Worm (Caenorhabditis elegans): ENCODE measurements around the gene ZK643.2.

ZK643.2 gene

DNA sequence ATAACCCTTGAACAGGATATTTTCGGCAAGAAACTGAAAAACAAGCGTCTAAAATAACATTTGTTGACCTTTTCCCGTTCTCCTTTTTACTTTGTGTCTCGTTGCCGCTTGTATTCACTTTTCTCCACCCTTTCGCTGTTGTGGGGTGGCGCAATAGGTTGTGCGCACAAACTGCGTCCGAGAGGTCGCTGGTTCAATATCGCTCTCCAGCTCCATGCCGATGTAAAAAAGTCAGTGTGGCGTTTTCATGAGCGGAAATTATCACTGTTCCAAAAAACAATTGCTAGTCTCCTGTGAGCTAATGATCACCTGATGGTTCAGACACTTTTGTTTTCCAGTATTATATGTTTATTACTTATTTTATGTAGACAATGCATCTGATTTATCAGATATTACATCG lies 18.8 kb upstream of the ZK643.2 start:
- TF ChIP-seq dao-5 (tag; optimal IDR thresholded peaks at IDR 0.05) (peak; percentile 4), W03F9.2 (tag; optimal IDR thresholded peaks at IDR 0.05) (peak; percentile 31), him-1 (tag; optimal IDR thresholded peaks at IDR 0.05) (peak; percentile 92)

DNA sequence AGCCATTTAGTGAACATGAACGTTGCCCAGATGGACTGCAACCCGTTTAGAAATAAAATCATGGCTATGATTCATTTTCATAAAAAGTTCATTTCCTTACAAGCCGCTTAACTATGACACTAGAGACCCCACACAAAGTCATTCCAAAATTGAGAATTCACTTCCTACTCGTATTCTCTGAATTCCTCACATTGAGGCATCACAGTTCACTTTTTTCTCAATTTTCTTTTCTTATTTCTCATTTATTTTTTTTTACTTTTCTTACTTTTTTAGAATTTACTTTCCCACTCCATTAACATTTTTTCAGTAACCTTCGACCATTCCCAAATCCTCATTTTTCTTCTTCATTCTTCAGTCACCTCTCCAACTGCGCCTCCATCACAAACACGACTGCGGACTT lies 12.0 kb upstream of the ZK643.2 start, which contains the start of gene dhrr-1:
dhrr-1 (plus strand) TSS at position 301 of the 400 bp plus-strand sequence.
- TF ChIP-seq dao-5 (tag; optimal IDR thresholded peaks at IDR 0.05): no peak
- no peak for TF ChIP-seq W03F9.2 (tag; optimal IDR thresholded peaks at IDR 0.05)
- TF ChIP-seq him-1 (tag; optimal IDR thresholded peaks at IDR 0.05): no peak

DNA sequence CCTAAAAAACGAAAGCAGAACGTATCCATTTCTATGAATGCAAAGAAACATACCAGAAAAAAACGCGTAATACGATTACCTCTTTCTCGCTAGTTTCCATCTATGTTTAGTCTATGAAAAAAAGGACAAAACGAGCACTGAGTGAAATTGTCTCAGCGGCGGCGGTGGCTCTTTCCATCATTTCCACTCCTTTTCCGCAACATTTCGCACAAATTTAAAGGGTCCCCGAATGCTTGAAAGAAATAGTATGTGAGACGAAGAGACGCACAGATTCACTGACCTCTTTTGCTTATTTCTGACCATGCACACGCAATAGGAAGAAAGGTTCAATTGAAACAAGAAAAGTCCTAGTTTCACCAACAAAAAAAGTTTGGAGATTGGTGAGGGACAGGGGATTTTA lies 10.1 kb upstream of the ZK643.2 start:
- TF ChIP-seq dao-5 (tag; optimal IDR thresholded peaks at IDR 0.05): no peak
- TF ChIP-seq him-1 (tag; optimal IDR thresholded peaks at IDR 0.05): no peak
- no peak for TF ChIP-seq W03F9.2 (tag; optimal IDR thresholded peaks at IDR 0.05)

DNA sequence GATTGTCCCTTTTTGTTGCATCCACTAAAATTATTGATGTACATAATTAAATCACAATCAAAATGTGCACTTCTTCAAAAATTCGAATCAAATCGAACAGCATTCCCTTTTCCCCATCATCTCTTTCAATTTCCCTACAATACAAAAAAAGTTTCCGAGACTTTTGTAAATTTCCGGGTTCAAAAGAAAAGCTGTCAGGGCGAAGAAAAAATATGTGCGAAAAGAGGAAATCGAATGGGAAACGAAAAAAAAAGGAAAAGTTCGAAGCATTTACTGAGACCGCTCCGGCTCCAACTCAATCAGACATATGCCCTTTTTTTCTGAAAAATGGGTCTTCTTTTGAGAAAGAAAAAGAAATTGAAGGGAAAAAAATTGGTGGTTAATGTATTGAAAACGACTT lies 7.2 kb upstream of the ZK643.2 start:
- TF ChIP-seq W03F9.2 (tag; optimal IDR thresholded peaks at IDR 0.05) (no peak), dao-5 (tag; optimal IDR thresholded peaks at IDR 0.05) (no peak), him-1 (tag; optimal IDR thresholded peaks at IDR 0.05) (no peak)

DNA sequence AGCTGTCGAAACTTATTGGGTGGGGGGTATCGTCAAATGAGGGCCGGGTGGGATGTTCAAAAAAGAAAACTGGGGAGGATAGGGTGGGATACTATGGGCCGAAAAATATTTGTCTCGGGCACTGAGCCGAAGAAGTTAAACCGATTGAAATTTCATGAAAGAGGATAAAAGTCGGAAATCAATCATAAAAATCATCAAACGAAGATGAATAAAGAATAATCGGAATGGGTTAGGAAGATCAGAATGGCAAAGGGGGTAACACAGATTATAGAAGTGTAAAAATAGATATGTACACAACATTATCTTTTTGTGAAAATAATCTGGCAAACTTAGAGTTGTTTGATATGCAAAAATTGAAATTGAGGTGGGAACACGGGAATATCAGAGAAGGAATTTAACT lies 804 bp upstream of the ZK643.2 start:
- TF ChIP-seq W03F9.2 (tag; optimal IDR thresholded peaks at IDR 0.05): no peak
- TF ChIP-seq dao-5 (tag; optimal IDR thresholded peaks at IDR 0.05): no peak
- no peak for TF ChIP-seq him-1 (tag; optimal IDR thresholded peaks at IDR 0.05)

DNA sequence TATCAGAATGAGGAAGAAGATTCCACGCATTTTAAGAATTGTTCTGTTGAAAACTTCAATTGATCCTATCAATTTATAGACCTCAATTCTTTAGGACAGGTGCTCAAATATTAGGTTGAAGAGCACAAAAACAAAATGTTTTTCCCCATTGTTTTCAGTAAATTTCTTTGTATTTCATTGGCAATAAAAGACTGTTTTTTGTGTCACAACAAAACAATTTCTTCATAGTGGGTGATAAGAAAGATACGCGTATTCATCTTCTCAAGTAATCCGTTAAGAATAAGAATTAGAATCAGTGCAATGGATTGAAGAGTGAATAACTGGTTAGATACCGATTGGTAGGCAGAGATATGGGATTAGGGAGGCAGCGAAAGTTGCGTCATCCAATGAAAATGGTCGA lies 4.3 kb downstream of the ZK643.2 start, which contains the start of gene ZK643.6:
ZK643.6 (minus strand) TSS at position 101 of the 400 bp plus-strand sequence.
- TF ChIP-seq dao-5 (tag; optimal IDR thresholded peaks at IDR 0.05) (no peak), W03F9.2 (tag; optimal IDR thresholded peaks at IDR 0.05) (no peak), him-1 (tag; optimal IDR thresholded peaks at IDR 0.05) (no peak)

DNA sequence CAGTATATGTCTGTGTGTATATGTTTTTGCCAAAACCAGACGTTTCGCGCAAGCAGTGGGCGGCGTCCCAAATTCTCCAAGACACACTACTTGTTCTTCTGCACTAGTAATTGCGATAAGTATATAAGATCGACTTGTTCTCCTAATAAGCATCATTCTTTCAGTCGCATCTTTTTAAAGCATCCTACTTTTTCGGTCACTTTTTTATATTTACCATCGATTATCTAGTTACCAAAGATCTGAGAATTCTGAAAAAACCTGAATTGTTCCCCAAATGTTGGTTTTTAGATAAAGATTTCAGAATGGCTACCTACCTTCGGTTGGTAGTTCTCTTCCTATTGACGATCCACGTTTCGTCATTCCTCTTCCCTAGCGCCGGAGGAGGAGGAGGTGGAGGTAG lies 5.7 kb downstream of the ZK643.2 start, which contains the start of gene grl-25:
grl-25 (plus strand) TSS at position 301 of the 400 bp plus-strand sequence.
- TF ChIP-seq W03F9.2 (tag; optimal IDR thresholded peaks at IDR 0.05): no peak
- no peak for TF ChIP-seq him-1 (tag; optimal IDR thresholded peaks at IDR 0.05)
- TF ChIP-seq dao-5 (tag; optimal IDR thresholded peaks at IDR 0.05): no peak

DNA sequence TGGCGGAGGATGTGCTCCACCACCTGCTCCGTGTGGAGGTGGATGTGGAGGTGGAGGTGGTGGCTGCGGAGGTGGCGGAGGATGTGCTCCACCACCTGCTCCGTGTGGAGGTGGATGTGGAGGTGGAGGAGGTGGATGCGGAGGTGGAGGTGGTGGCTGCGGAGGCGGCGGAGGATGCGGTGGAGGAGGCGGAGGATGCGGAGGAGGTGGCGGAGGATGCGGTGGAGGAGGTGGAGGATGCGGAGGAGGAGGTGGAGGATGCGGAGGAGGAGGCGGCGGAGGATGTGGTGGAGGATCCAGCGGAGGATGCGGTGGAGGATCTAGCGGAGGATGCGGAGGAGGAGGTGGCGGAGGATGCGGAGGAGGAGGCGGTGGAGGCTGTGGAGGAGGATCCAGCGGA lies 6.1 kb downstream of the ZK643.2 start:
- no peak for TF ChIP-seq dao-5 (tag; optimal IDR thresholded peaks at IDR 0.05)
- no peak for TF ChIP-seq him-1 (tag; optimal IDR thresholded peaks at IDR 0.05)
- TF ChIP-seq W03F9.2 (tag; optimal IDR thresholded peaks at IDR 0.05): no peak

DNA sequence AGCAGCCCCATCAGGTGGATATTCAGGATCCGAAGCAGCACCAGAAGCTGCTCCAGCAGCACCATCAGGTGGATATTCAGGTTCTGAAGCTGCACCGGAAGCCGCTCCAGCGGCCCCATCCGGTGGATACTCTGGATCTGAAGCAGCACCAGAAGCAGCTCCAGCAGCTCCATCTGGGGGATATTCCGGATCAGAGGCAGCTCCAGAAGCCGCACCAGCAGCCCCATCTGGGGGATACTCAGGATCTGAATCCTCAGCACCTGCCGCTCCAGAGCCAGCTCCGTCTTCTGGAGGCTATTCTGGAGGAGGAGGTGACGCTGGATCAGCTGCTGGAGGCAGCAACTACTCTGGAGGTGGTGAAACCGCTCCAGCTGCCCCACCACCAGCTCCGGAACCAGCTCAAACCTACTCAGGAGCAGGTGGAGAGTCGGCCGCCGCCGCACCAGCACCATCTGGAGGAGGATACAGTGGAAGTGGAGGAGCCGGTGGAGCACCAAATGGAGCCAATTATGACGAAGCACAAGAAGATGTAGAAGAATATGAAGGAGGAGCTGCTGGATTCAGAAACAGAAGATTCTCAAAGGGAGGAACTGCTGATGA lies 8.4 kb downstream of the ZK643.2 start:
- TF ChIP-seq dao-5 (tag; optimal IDR thresholded peaks at IDR 0.05) (no peak), him-1 (tag; optimal IDR thresholded peaks at IDR 0.05) (no peak), W03F9.2 (tag; optimal IDR thresholded peaks at IDR 0.05) (no peak)

DNA sequence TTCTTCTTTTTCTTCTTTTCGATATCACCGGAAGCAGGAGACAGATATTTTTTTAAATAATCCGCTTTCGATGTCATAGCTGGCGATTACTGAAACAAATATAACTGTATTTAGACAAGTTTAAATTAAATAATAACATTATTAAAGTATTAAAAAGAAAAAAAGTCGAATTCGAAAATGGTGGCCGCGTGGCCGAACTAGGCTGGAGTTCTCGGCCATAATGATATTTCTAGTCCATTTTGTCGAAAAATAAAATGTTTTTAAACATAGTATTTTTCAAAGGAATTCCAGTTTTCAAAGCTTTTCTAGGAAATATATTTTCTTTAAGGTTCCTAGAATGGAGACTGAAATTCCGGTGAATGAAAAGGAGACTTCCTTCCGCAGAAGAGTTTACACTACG lies 11.3 kb downstream of the ZK643.2 start, which contains the start of the genes bud-13 and rpap-2:
bud-13 (minus strand) TSS at position 89 of the 400 bp plus-strand sequence.
rpap-2 (plus strand) TSS at position 329 of the 400 bp plus-strand sequence.
- TF ChIP-seq W03F9.2 (tag; optimal IDR thresholded peaks at IDR 0.05) (peak; percentile 36), dao-5 (tag; optimal IDR thresholded peaks at IDR 0.05) (no peak), him-1 (tag; optimal IDR thresholded peaks at IDR 0.05) (no peak)

DNA sequence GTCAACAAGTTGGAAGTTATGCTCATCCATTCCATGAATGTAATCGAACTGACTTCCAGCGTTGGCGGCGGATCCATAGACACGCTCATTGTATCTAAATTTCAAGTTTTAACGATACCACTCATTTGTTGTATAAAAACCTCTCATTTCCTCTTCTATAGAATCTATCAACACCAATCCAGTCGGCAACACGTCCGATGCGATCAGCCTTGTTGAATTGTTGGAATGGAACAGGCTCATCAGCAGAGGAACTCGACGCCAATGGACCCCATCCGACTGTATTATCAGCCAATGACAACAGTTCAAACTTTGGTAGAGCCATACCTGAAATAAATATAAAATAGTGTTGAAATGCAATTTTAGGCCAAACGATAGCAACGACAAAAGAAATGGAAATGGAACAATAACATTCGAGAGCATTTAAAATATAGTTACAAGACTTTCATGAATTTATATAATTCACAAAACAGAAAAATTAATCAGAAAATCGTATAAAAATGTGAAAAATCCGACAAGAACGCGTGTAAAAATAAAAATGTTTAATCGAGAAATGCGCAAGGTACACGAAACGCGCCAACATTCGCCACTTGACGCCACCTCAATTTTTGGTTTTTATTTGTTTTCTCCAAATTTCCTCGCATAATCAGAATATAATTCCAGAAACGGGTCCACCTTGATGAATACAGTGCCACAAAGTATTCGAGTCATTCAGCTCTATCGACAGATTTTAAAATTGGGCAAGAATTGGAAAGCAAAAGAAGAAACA lies 15.1 kb downstream of the ZK643.2 start, which contains the start of the genes eif-3.D and R08D7.4:
eif-3.D (minus strand) TSS at position 324 of the 766 bp plus-strand sequence.
R08D7.4 (plus strand) TSS at position 638 of the 766 bp plus-strand sequence.
- TF ChIP-seq W03F9.2 (tag; optimal IDR thresholded peaks at IDR 0.05) (peak; percentile 79), dao-5 (tag; optimal IDR thresholded peaks at IDR 0.05) (no peak), him-1 (tag; optimal IDR thresholded peaks at IDR 0.05) (no peak)

DNA sequence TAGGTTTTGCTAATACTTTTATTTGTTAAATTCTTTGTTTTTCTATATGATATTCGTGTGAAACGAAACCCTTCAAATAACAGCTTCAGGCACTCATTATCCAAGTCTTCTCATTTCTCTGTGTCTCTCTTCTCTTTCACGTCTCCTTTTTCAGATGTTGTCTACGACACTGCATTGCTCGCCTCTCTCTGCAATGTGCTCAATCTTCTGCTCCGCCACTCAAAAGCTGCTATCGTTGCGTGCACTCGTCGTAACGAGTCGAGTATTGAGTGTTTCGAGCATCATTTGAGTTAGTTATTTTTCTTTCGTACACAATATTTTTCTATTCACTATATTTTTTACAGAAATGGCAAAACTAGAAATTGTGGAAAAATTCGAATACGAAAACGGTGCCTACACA lies 16.8 kb downstream of the ZK643.2 start:
- TF ChIP-seq him-1 (tag; optimal IDR thresholded peaks at IDR 0.05) (peak; percentile 21), dao-5 (tag; optimal IDR thresholded peaks at IDR 0.05) (no peak), W03F9.2 (tag; optimal IDR thresholded peaks at IDR 0.05) (no peak)

DNA sequence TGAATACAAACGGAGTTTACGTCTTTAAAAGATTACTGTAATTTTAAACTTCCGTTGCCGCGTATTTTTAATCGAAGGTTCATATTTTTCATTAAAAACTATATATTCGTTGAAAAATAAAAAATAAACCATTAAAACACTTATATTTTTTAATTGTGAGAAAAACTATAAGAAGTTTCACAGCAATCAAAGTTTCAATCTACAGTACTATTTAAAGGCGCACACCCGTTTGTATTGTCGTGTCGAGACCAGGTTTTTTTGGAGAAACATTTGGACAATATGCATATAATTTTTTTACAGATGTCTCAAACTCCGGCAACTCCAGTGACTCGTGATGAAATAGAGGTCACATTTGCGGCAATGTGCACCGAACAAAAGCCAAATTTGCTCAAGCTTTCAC lies 17.5 kb downstream of the ZK643.2 start, which contains the start of gene R08D7.5:
R08D7.5 (plus strand) TSS at position 301 of the 400 bp plus-strand sequence.
- TF ChIP-seq W03F9.2 (tag; optimal IDR thresholded peaks at IDR 0.05) (no peak), him-1 (tag; optimal IDR thresholded peaks at IDR 0.05) (no peak), dao-5 (tag; optimal IDR thresholded peaks at IDR 0.05) (no peak)

DNA sequence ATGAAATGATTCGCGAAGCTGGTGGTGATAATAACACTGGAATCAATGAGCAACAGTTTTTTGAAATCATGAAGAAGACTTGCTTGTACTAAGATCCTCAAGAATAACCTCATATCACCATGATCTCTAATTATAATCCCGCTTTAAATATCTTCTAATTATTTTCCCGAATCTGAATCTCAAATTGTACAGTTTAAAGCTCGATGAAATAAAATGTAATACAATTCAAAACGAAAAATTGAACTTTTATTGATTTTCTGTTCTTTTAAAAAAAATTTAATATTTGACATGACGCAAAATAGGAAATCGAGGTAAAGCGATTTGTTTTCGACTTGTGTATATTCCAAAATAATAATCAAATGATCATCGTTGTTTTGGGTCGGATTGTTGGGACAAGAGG lies 18.5 kb downstream of the ZK643.2 start:
- peak; percentile 7 for TF ChIP-seq him-1 (tag; optimal IDR thresholded peaks at IDR 0.05)
- no peak for TF ChIP-seq W03F9.2 (tag; optimal IDR thresholded peaks at IDR 0.05)

Measured in whole organism, L4/young adult.